Worm (Caenorhabditis elegans): Measurements from ENCODE around the gene F25H9.7.
"Not testable (repeated sequence)": the region's sequence is repeated elsewhere in the genome, so short reads cannot be mapped to it uniquely, and the experiment has no call there.

DNA sequence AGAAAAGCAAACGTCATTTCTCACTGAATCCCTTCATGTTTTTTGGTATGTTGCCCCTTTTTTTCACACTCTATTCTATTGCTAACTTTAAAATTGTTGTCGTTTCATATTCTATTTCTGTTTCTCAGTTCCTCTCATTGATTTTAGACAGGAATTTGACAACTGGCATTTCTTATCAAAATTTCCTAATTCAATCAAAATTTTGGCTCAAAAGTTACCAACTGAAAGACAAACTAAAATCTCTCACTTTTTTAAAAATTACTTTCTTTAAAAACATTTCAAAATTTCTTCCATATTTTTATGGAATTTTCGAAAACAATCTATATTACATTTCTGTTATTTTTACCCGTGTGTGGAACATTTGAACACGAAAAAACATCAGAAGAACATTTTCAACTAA lies 24.6 kb upstream of the F25H9.7 start, which contains the start of gene Y2H9A.6:
- not testable (repeated sequence) for TF ChIP-seq F37D6.2 (tag; optimal IDR thresholded peaks at IDR 0.05); tra-1 (GFP tag; IDR thresholded peaks at IDR 0.05); unc-62 (GFP tag; optimal IDR thresholded peaks at IDR 0.05 in 1 of 2); unc-62 (tag; optimal IDR thresholded peaks at IDR 0.05); dmd-9 (GFP tag; IDR thresholded peaks at IDR 0.05); ceh-82 (tag; optimal IDR thresholded peaks at IDR 0.05); egl-43 (GFP tag; IDR thresholded peaks at IDR 0.05); lin-13 (GFP tag; optimal IDR thresholded peaks at IDR 0.05); nhr-25 (tag; optimal IDR thresholded peaks at IDR 0.05; ENCODE audit: borderline replicate concordance, insufficient read depth); nhr-102 (tag; optimal IDR thresholded peaks at IDR 0.05)

Data from whole organism, L4 larva.